Fruit fly (Drosophila melanogaster) whole organism, embryonic: ENCODE data around the gene Scgalpha.

ENCODE experiments used
- Ada2b ChIP-seq: fragments of 200-800 bp; sonication (Bioruptor generic); IDR thresholded peaks from 2 replicates; pipeline ENCODE4 v1.3.6; 2022; ENCODE audit warnings: missing biosample characterization, missing genetic modification characterization
- Asciz ChIP-seq: fragments of 200-800 bp; sonication (Bioruptor generic); optimal IDR thresholded peaks from 2 replicates; lab custom pipeline; 2017; ENCODE audit warnings: missing biosample characterization, mild to moderate bottlenecking, missing genetic modification characterization, missing genetic modification reagents
- BEAF-32 ChIP-seq: fragments of 200-800 bp; sonication (Bioruptor generic); optimal IDR thresholded peaks from 3 replicates; lab custom pipeline; 2017; ENCODE audit warnings: missing biosample characterization, missing genetic modification characterization, mild to moderate bottlenecking, moderate library complexity, missing genetic modification reagents
- CG10147 ChIP-seq: fragments of 200-800 bp; sonication (Bioruptor generic); optimal IDR thresholded peaks from 2 replicates; lab custom pipeline; 2019; ENCODE audit warnings: missing biosample characterization, mild to moderate bottlenecking, missing genetic modification characterization, moderate library complexity
- CG10431 ChIP-seq: fragments of 200-800 bp; sonication (Bioruptor generic); optimal IDR thresholded peaks from 3 replicates; lab custom pipeline; 2018; ENCODE audit warnings: missing biosample characterization, mild to moderate bottlenecking, missing genetic modification characterization
- CG10979 ChIP-seq: fragments of 200-800 bp; sonication (Bioruptor generic); optimal IDR thresholded peaks from 2 replicates; lab custom pipeline; 2018; ENCODE audit warnings: missing biosample characterization, mild to moderate bottlenecking, missing genetic modification characterization, moderate library complexity
- CG11723 ChIP-seq: fragments of 200-800 bp; sonication (Bioruptor generic); optimal IDR thresholded peaks from 2 replicates; lab custom pipeline; 2017; ENCODE audit warnings: missing biosample characterization, mild to moderate bottlenecking, missing genetic modification characterization
- CG14667 ChIP-seq: fragments of 200-800 bp; sonication (Bioruptor generic); IDR thresholded peaks from 2 replicates; pipeline ENCODE4 v1.3.6; 2022; ENCODE audit warnings: missing biosample characterization, missing genetic modification characterization
- CG1602 ChIP-seq: fragments of 200-800 bp; sonication (Bioruptor generic); optimal IDR thresholded peaks from 3 replicates; lab custom pipeline; 2016; ENCODE audit warnings: missing biosample characterization, missing genetic modification characterization
- CG17568 ChIP-seq: fragments of 200-800 bp; sonication (Bioruptor generic); optimal IDR thresholded peaks from 2 replicates; lab custom pipeline; 2018; ENCODE audit warnings: missing biosample characterization, mild to moderate bottlenecking, missing genetic modification characterization, moderate library complexity
- CG17829 ChIP-seq: fragments of 200-800 bp; optimal IDR thresholded peaks from 2 replicates; lab custom pipeline; 2019; ENCODE audit warnings: missing biosample characterization, mild to moderate bottlenecking, missing genetic modification characterization, moderate library complexity
- CG2712 ChIP-seq: fragments of 200-800 bp; optimal IDR thresholded peaks from 3 replicates; lab custom pipeline; 2019; ENCODE audit warnings: missing biosample characterization, mild to moderate bottlenecking, missing genetic modification characterization, moderate library complexity
- CG3065 ChIP-seq: fragments of 200-800 bp; sonication (Bioruptor generic); optimal IDR thresholded peaks from 2 replicates; lab custom pipeline; 2016; ENCODE audit warnings: missing biosample characterization, missing genetic modification characterization
- CG31441 ChIP-seq: fragments of 200-800 bp; sonication (Bioruptor generic); IDR thresholded peaks from 2 replicates; pipeline ENCODE4 v1.3.6; 2022; ENCODE audit warnings: missing biosample characterization, missing genetic modification characterization
- CG32532 ChIP-seq: fragments of 200-800 bp; sonication (Bioruptor generic); IDR thresholded peaks from 2 replicates; pipeline ENCODE4 v1.3.6; 2022; ENCODE audit warnings: missing biosample characterization, missing genetic modification characterization
- CG32767 ChIP-seq: fragments of 200-800 bp; sonication (Bioruptor generic); IDR thresholded peaks from 2 replicates; pipeline ENCODE4 v1.3.6; 2022; ENCODE audit warnings: missing biosample characterization, missing genetic modification characterization
- CG6683 ChIP-seq: fragments of 200-800 bp; sonication (Bioruptor generic); optimal IDR thresholded peaks from 2 replicates; lab custom pipeline; 2017; ENCODE audit warnings: missing biosample characterization, mild to moderate bottlenecking, missing genetic modification characterization, missing genetic modification reagents
- CG6689 ChIP-seq: fragments of 200-800 bp; sonication (Bioruptor generic); IDR thresholded peaks from 2 replicates; pipeline ENCODE4 v1.3.6; 2022; ENCODE audit warnings: missing biosample characterization, missing genetic modification characterization
- CG7963 ChIP-seq: fragments of 200-800 bp; sonication (Bioruptor generic); IDR thresholded peaks from 3 replicates; pipeline ENCODE4 v1.3.6; 2022; ENCODE audit warnings: missing biosample characterization, missing genetic modification characterization; ENCODE audit not compliant: partially characterized antibody
- CG8359 ChIP-seq: fragments of 200-800 bp; sonication (Bioruptor generic); optimal IDR thresholded peaks from 2 replicates; lab custom pipeline; 2017; ENCODE audit warnings: missing biosample characterization, mild to moderate bottlenecking, missing genetic modification characterization, borderline replicate concordance
- CG9797 ChIP-seq: fragments of 200-800 bp; sonication (Bioruptor generic); optimal IDR thresholded peaks from 3 replicates; lab custom pipeline; 2018; ENCODE audit warnings: missing biosample characterization, mild to moderate bottlenecking, missing genetic modification characterization
- CHES-1-like ChIP-seq: fragments of 200-800 bp; sonication (Bioruptor generic); optimal IDR thresholded peaks from 2 replicates; lab custom pipeline; 2016; ENCODE audit warnings: missing biosample characterization, missing genetic modification characterization
- Chrac-16 ChIP-seq: fragments of 200-800 bp; sonication (Bioruptor generic); optimal IDR thresholded peaks from 3 replicates; lab custom pipeline; 2016; ENCODE audit warnings: missing biosample characterization, missing genetic modification characterization
- GATAe ChIP-seq: fragments of 200-800 bp; sonication (Bioruptor generic); conservative IDR thresholded peaks from 2 replicates; pipeline ENCODE4 v1.3.6; 2022; ENCODE audit warnings: missing biosample characterization, missing genetic modification characterization
- Jarid2 ChIP-seq: fragments of 200-800 bp; sonication (Bioruptor generic); optimal IDR thresholded peaks from 3 replicates; lab custom pipeline; 2017; ENCODE audit warnings: mild to moderate bottlenecking, missing biosample characterization, missing genetic modification reagents, missing genetic modification characterization
- Opbp ChIP-seq: fragments of 200-800 bp; sonication (Bioruptor generic); IDR thresholded peaks from 3 replicates; pipeline ENCODE4 v1.3.6; 2022; ENCODE audit warnings: missing biosample characterization, missing genetic modification characterization; ENCODE audit not compliant: partially characterized antibody
- Ravus ChIP-seq: fragments of 200-800 bp; sonication (Bioruptor generic); IDR thresholded peaks from 2 replicates; pipeline ENCODE4 v1.3.6; 2022; ENCODE audit warnings: missing biosample characterization, missing genetic modification characterization
- Rfx ChIP-seq: fragments of 200-800 bp; sonication (Bioruptor generic); IDR thresholded peaks from 2 replicates; pipeline ENCODE4 v1.3.6; 2022; ENCODE audit warnings: missing biosample characterization, missing genetic modification characterization
- Sox102F ChIP-seq: fragments of 200-800 bp; sonication (Bioruptor generic); optimal IDR thresholded peaks from 2 replicates; lab custom pipeline; 2018; ENCODE audit warnings: missing biosample characterization, mild to moderate bottlenecking, missing genetic modification characterization, moderate library complexity
- Sry-δ ChIP-seq: fragments of 200-800 bp; sonication (Bioruptor generic); optimal IDR thresholded peaks from 2 replicates; lab custom pipeline; 2016; ENCODE audit warnings: missing biosample characterization, missing genetic modification characterization
- Ssrp ChIP-seq: fragments of 200-800 bp; sonication (Bioruptor generic); optimal IDR thresholded peaks from 2 replicates; lab custom pipeline; 2018; ENCODE audit warnings: missing biosample characterization, mild to moderate bottlenecking, missing genetic modification characterization, moderate library complexity
- Xrp1 ChIP-seq: fragments of 200-800 bp; sonication (Bioruptor generic); IDR thresholded peaks from 2 replicates; pipeline ENCODE4 v1.3.6; 2022; ENCODE audit warnings: missing biosample characterization, missing genetic modification characterization
- crp ChIP-seq, 2 experiments: fragments of 200-800 bp; sonication (Bioruptor generic); optimal IDR thresholded peaks; 2 replicates in 1 of 2; 3 replicates in 1 of 2; lab custom pipeline; 2017; ENCODE audit warnings: missing biosample characterization in 2 of 2, missing genetic modification characterization in 2 of 2, mild to moderate bottlenecking in 1 of 2, moderate library complexity in 1 of 2
- dpn ChIP-seq, 2 experiments: fragments of 200-800 bp; sonication (Bioruptor generic); optimal IDR thresholded peaks; 3 replicates each; lab custom pipeline; 2016; ENCODE audit warnings: missing biosample characterization in 2 of 2, missing genetic modification characterization in 2 of 2
- insv ChIP-seq, 2 experiments: fragments of 200-800 bp; sonication (Bioruptor generic); optimal IDR thresholded peaks; 3 replicates each; lab custom pipeline; 2016 to 2018; ENCODE audit warnings: missing biosample characterization in 2 of 2, missing genetic modification characterization in 2 of 2
- jigr1 ChIP-seq: fragments of 200-800 bp; sonication (Bioruptor generic); IDR thresholded peaks from 3 replicates; pipeline ENCODE4 v1.3.6; 2022; ENCODE audit warnings: missing biosample characterization, missing genetic modification characterization
- jing ChIP-seq: fragments of 200-800 bp; sonication (Bioruptor generic); optimal IDR thresholded peaks from 2 replicates; lab custom pipeline; 2018; ENCODE audit warnings: missing biosample characterization, mild to moderate bottlenecking, missing genetic modification characterization
- kni ChIP-seq: fragments of 200-800 bp; sonication (Bioruptor generic); optimal IDR thresholded peaks from 3 replicates; lab custom pipeline; 2017; ENCODE audit warnings: mild to moderate bottlenecking, missing biosample characterization, missing genetic modification reagents, missing genetic modification characterization
- mam ChIP-seq: fragments of 200-800 bp; sonication (Bioruptor generic); optimal IDR thresholded peaks from 3 replicates; lab custom pipeline; 2016; ENCODE audit warnings: missing biosample characterization, missing genetic modification characterization
- onecut ChIP-seq: fragments of 200-800 bp; sonication (Bioruptor generic); IDR thresholded peaks from 2 replicates; pipeline ENCODE4 v1.3.6; 2022; ENCODE audit warnings: missing biosample characterization, missing genetic modification characterization
- prd ChIP-seq, 3 experiments: fragments of >200 bp in 2 of 3; fragments of 200-800 bp in 1 of 3; sonication (Bioruptor generic) in 1 of 3; optimal IDR thresholded peaks in 2 of 3; IDR thresholded peaks in 1 of 3; 2 replicates in 2 of 3; 3 replicates in 1 of 3; pipeline versions ENCODE4 v1.3.6 to Lab custom; 2017 to 2022; ENCODE audit warnings: missing biosample characterization in 1 of 3, missing genetic modification characterization in 1 of 3
- pum ChIP-seq: fragments of 200-800 bp; sonication (Bioruptor generic); optimal IDR thresholded peaks from 2 replicates; lab custom pipeline; 2016; ENCODE audit warnings: missing biosample characterization, missing genetic modification characterization
- scrt ChIP-seq: fragments of 200-800 bp; sonication (Bioruptor generic); optimal IDR thresholded peaks from 2 replicates; lab custom pipeline; 2018; ENCODE audit warnings: missing biosample characterization, mild to moderate bottlenecking, missing genetic modification characterization, moderate library complexity
- tll ChIP-seq, 2 experiments: fragments of 200-800 bp in 1 of 2; fragments of >200 bp in 1 of 2; sonication (Bioruptor generic) in 1 of 2; optimal IDR thresholded peaks; 2 replicates each; lab custom pipeline; 2017 to 2019; ENCODE audit warnings: missing biosample characterization in 2 of 2, missing genetic modification characterization in 2 of 2, mild to moderate bottlenecking in 1 of 2, moderate library complexity in 1 of 2
- toy ChIP-seq: fragments of 200-800 bp; sonication (Bioruptor generic); IDR thresholded peaks from 2 replicates; pipeline ENCODE4 v1.3.6; 2022; ENCODE audit warnings: missing biosample characterization, missing genetic modification characterization
- trem ChIP-seq: fragments of 200-800 bp; optimal IDR thresholded peaks from 3 replicates; lab custom pipeline; 2019; ENCODE audit warnings: missing biosample characterization, mild to moderate bottlenecking, missing genetic modification characterization, moderate library complexity
- twi ChIP-seq: fragments of 200-800 bp; optimal IDR thresholded peaks from 2 replicates; lab custom pipeline; 2019; ENCODE audit warnings: missing biosample characterization, mild to moderate bottlenecking, missing genetic modification characterization, moderate library complexity
- unc-4 ChIP-seq: fragments of 200-800 bp; sonication (Bioruptor generic); IDR thresholded peaks from 2 replicates; pipeline ENCODE4 v1.3.6; 2022; ENCODE audit warnings: missing biosample characterization, missing genetic modification characterization; ENCODE audit not compliant: partially characterized antibody

Gene Scgalpha

dm6 chr2L:8279400-8280065, 23.7 kb upstream of the Scgalpha start (continued):
- TF ChIP-seq Ravus (GFP tag; lab: Robert Waterston, UW) (no peak), Ada2b (GFP tag; lab: Robert Waterston, UW) (no peak), Opbp (GFP tag; lab: Robert Waterston, UW) (no peak), tll (GFP tag; optimal IDR thresholded peaks at IDR 0.05; lab: Kevin White, UChicago) (no peak), toy (no peak), insv (GFP tag; optimal IDR thresholded peaks at IDR 0.05; lab: Kevin White, UChicago) (no peak), BEAF-32 (GFP tag; lab: Kevin White, UChicago) (no peak), CG3065 (GFP tag; lab: Kevin White, UChicago) (no peak), Jarid2 (GFP tag; lab: Kevin White, UChicago) (no peak), prd (optimal IDR thresholded peaks at IDR 0.05; lab: Kevin White, UChicago) (no peak), prd (GFP tag; IDR thresholded peaks at IDR 0.05; lab: Robert Waterston, UW) (peak; percentile 82; the same call in 2 of the 3 replicates), crp (GFP tag; optimal IDR thresholded peaks at IDR 0.05; lab: Kevin White, UChicago) (no peak), scrt (peak; percentile 12), jing (GFP tag; lab: Kevin White, UChicago) (peak; percentile 58), CG9797 (GFP tag; lab: Kevin White, UChicago) (no peak), trem (tag; lab: Kevin White, UChicago) (peak; percentile 82), twi (peak; percentile 68), CG2712 (tag; lab: Kevin White, UChicago) (peak; percentile 88), CG6689 (GFP tag; lab: Robert Waterston, UW) (peak; percentile 64), CG10431 (GFP tag; lab: Kevin White, UChicago) (peak; percentile 7), CHES-1-like (GFP tag; lab: Kevin White, UChicago) (peak; percentile 27), CG32532 (GFP tag; lab: Robert Waterston, UW) (peak; percentile 7; the same call in 1 of the 2 replicates), mam (GFP tag; lab: Kevin White, UChicago) (peak; percentile 5), CG1602 (GFP tag; lab: Kevin White, UChicago) (peak; percentile 57), pum (peak; percentile 71), onecut (GFP tag; lab: Robert Waterston, UW) (peak; percentile 63), CG10147 (GFP tag; lab: Kevin White, UChicago) (no peak), Sox102F (GFP tag; lab: Kevin White, UChicago) (peak; percentile 37), kni (no peak), CG31441 (peak; percentile 80), Asciz (GFP tag; lab: Kevin White, UChicago) (peak; percentile 58), Rfx (GFP tag; lab: Robert Waterston, UW) (no peak), CG7963 (GFP tag; lab: Robert Waterston, UW) (no peak), unc-4 (GFP tag; lab: Robert Waterston, UW) (no peak), CG10979 (tag; lab: Kevin White, UChicago) (peak; percentile 90), CG17568 (GFP tag; lab: Kevin White, UChicago) (peak; percentile 28), jigr1 (GFP tag; lab: Robert Waterston, UW) (no peak), Sry-δ (GFP tag; lab: Kevin White, UChicago) (peak; percentile 1), CG11723 (GFP tag; lab: Kevin White, UChicago) (peak; percentile 34), Xrp1 (GFP tag; lab: Robert Waterston, UW) (peak; percentile 89), CG8359 (GFP tag; lab: Kevin White, UChicago) (peak; percentile 63), Chrac-16 (peak; percentile 73), GATAe (GFP tag; lab: Robert Waterston, UW) (no peak), CG14667 (GFP tag; lab: Robert Waterston, UW) (no peak), CG17829 (tag; lab: Kevin White, UChicago) (peak; percentile 89), CG32767 (GFP tag; lab: Robert Waterston, UW) (no peak), CG6683 (GFP tag; lab: Kevin White, UChicago) (no peak), dpn (GFP tag; optimal IDR thresholded peaks at IDR 0.05; lab: Kevin White, UChicago) (peak; percentile 40 to 62), Ssrp (tag; lab: Kevin White, UChicago) (peak; percentile 75)
